Worm (Caenorhabditis elegans): ENCODE results near the gene Y43F8A.2.
"Not testable (repeated sequence)": the region's sequence is repeated elsewhere in the genome, so short reads cannot be mapped to it uniquely, and the experiment has no call there.

DNA sequence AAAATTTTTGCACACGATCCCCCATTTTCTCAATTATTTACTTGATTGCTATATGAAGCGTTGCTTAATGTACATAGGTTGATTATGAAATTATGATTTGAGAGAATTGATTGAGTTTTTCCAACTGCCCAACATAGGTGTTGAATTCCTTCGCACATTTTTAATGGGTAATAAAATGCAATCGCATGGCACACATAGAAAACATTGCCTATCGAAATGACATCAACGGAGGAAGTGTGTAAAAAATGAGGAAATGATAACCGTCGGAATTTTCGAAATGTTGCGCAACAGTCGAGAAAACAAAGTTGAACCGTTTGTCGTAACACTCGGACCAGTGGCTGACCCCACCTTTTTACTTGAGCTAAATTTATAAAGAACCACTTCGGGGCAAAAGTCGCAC lies 27.9 kb downstream of the Y43F8A.2 start:
- TF ChIP-seq ceh-82 (tag; optimal IDR thresholded peaks at IDR 0.05); ama-1 (optimal IDR thresholded peaks at IDR 0.05); F26F4.8 (GFP tag; conservative IDR thresholded peaks at IDR 0.05); ztf-11 (tag; optimal IDR thresholded peaks at IDR 0.05); lin-15B (tag; optimal IDR thresholded peaks at IDR 0.05); egl-27 (tag; optimal IDR thresholded peaks at IDR 0.05); zfp-3 (GFP tag; conservative IDR thresholded peaks at IDR 0.05); ceh-20 (GFP tag; IDR thresholded peaks at IDR 0.05); ces-1 (GFP tag; optimal IDR thresholded peaks at IDR 0.05); fos-1 (tag; optimal IDR thresholded peaks at IDR 0.05); ceh-44 (GFP tag; IDR thresholded peaks at IDR 0.05); nhr-77 (tag; optimal IDR thresholded peaks at IDR 0.05): not testable (repeated sequence)
